Worm (Caenorhabditis elegans) whole organism, L1 larva: ENCODE measurements around the gene T25D1.2.

Experiments
- C34B4.2 ChIP-seq: sonication (generic microtip); optimal IDR thresholded peaks from 2 replicates; lab custom pipeline; 2017; ENCODE audit warnings: mild to moderate bottlenecking, missing genetic modification characterization, missing compliant biosample characterization
- Y116A8C.19 ChIP-seq: sonication (generic microtip); optimal IDR thresholded peaks from 2 replicates; lab custom pipeline; 2016; ENCODE audit warnings: missing compliant biosample characterization, missing genetic modification characterization, borderline replicate concordance
- aha-1 ChIP-seq: fragments of 150-350 bp; optimal IDR thresholded peaks from 2 replicates; lab custom pipeline; 2014; ENCODE audit warnings: missing biosample characterization, missing genetic modification characterization
- blmp-1 ChIP-seq: fragments of 150-350 bp; optimal IDR thresholded peaks from 2 replicates; lab custom pipeline; 2014; ENCODE audit warnings: missing biosample characterization, missing genetic modification characterization
- ceh-88 ChIP-seq: fragments of 200-800 bp; sonication (Bioruptor generic); IDR thresholded peaks from 2 replicates; pipeline ENCODE4 v1.3.6; 2022; ENCODE audit warnings: missing genetic modification characterization, missing compliant biosample characterization
- dsc-1 ChIP-seq: sonication (generic microtip); optimal IDR thresholded peaks from 2 replicates; lab custom pipeline; 2016; ENCODE audit warnings: mild to moderate bottlenecking, missing genetic modification characterization, missing compliant biosample characterization
- efl-1 ChIP-seq, 4 experiments: fragments of 150-350 bp; optimal IDR thresholded peaks in 3 of 4; peaks in 1 of 4; 1 replicate in 1 of 4; 2 replicates in 3 of 4; lab custom pipeline; 2014; ENCODE audit warnings: missing biosample characterization in 2 of 4, missing genetic modification characterization in 2 of 4, missing genetic modification reagents in 2 of 4
- egl-13 ChIP-seq: sonication (generic microtip); optimal IDR thresholded peaks from 2 replicates; lab custom pipeline; 2016; ENCODE audit warnings: missing genotype, missing genetic modification reagents, missing genetic modification characterization, missing compliant biosample characterization
- egl-27 ChIP-seq, 2 experiments: fragments of 150-350 bp in 1 of 2; sonication (generic microtip); optimal IDR thresholded peaks; 3 replicates each; lab custom pipeline; 2017 to 2018; ENCODE audit warnings: missing biosample characterization in 2 of 2, missing genetic modification characterization in 2 of 2, missing genetic modification reagents in 2 of 2
- elt-3 ChIP-seq, 6 experiments: fragments of 150-350 bp in 1 of 6; sonication (generic microtip); optimal IDR thresholded peaks; 2 replicates each; lab custom pipeline; 2017 to 2018; ENCODE audit warnings: missing biosample characterization in 6 of 6, missing genetic modification characterization in 6 of 6, inconsistent platforms in 1 of 6
- fkh-4 ChIP-seq: sonication (generic microtip); optimal IDR thresholded peaks from 2 replicates; lab custom pipeline; 2016; ENCODE audit warnings: missing compliant biosample characterization, missing genetic modification characterization, borderline replicate concordance
- fkh-8 ChIP-seq: sonication (generic microtip); optimal IDR thresholded peaks from 2 replicates; lab custom pipeline; 2016; ENCODE audit warnings: mild to moderate bottlenecking, missing genetic modification characterization, missing compliant biosample characterization
- grh-1 ChIP-seq: fragments of 200-800 bp; sonication (Bioruptor generic); IDR thresholded peaks from 2 replicates; pipeline ENCODE4 v1.3.6; 2022; ENCODE audit warnings: missing genetic modification reagents, missing genetic modification characterization, missing compliant biosample characterization
- hlh-17 ChIP-seq: fragments of 200-800 bp; sonication (Bioruptor generic); optimal IDR thresholded peaks from 2 replicates; lab custom pipeline; 2018; ENCODE audit warnings: missing genetic modification characterization, mild to moderate bottlenecking, missing compliant biosample characterization, moderate library complexity, borderline replicate concordance
- irx-1 ChIP-seq: sonication (generic microtip); optimal IDR thresholded peaks from 2 replicates; lab custom pipeline; 2016; ENCODE audit warnings: missing genetic modification characterization, missing compliant biosample characterization
- lin-14 ChIP-seq: fragments of 200-800 bp; sonication (Bioruptor generic); optimal IDR thresholded peaks from 2 replicates; lab custom pipeline; 2018; ENCODE audit warnings: mild to moderate bottlenecking, missing genetic modification characterization, moderate library complexity, missing compliant biosample characterization
- lin-15B ChIP-seq: fragments of 150-350 bp; sonication (generic microtip); optimal IDR thresholded peaks from 3 replicates; lab custom pipeline; 2014; ENCODE audit warnings: missing biosample characterization, missing genetic modification characterization
- lir-3 ChIP-seq: sonication (generic microtip); optimal IDR thresholded peaks from 2 replicates; lab custom pipeline; 2016; ENCODE audit warnings: mild to moderate bottlenecking, missing genetic modification characterization, moderate library complexity, missing compliant biosample characterization; ENCODE audit not compliant: poor library complexity
- mdl-1 ChIP-seq, 2 experiments: fragments of 150-350 bp; optimal IDR thresholded peaks; 2 replicates each; lab custom pipeline; 2014 to 2017; ENCODE audit warnings: missing biosample characterization in 2 of 2, missing genetic modification characterization in 2 of 2, inconsistent platforms in 1 of 2
- mep-1 ChIP-seq: fragments of 150-350 bp; optimal IDR thresholded peaks from 2 replicates; lab custom pipeline; 2014; ENCODE audit warnings: missing biosample characterization, missing genetic modification characterization
- nhr-19 ChIP-seq: fragments of 200-800 bp; sonication (Bioruptor generic); conservative IDR thresholded peaks from 2 replicates; pipeline ENCODE4 v1.3.6; 2022; ENCODE audit warnings: missing genetic modification characterization, missing compliant biosample characterization
- nhr-20 ChIP-seq: sonication (generic microtip); optimal IDR thresholded peaks from 2 replicates; lab custom pipeline; 2016; ENCODE audit warnings: mild to moderate bottlenecking, missing genetic modification characterization, missing compliant biosample characterization
- nhr-71 ChIP-seq: sonication (generic microtip); optimal IDR thresholded peaks from 2 replicates; lab custom pipeline; 2016; ENCODE audit warnings: mild to moderate bottlenecking, missing genetic modification characterization, moderate library complexity, missing compliant biosample characterization
- nhr-76 ChIP-seq: sonication (generic microtip); optimal IDR thresholded peaks from 2 replicates; lab custom pipeline; 2017; ENCODE audit warnings: missing biosample characterization, missing genetic modification characterization
- nhr-85 ChIP-seq: sonication (generic microtip); peaks from one replicate; lab custom pipeline; 2016; ENCODE audit warnings: missing genetic modification characterization, inconsistent platforms, missing compliant biosample characterization
- pax-3 ChIP-seq: fragments of 200-800 bp; sonication (Bioruptor generic); optimal IDR thresholded peaks from 2 replicates; lab custom pipeline; 2018; ENCODE audit warnings: mild to moderate bottlenecking, missing genetic modification characterization, moderate library complexity, missing compliant biosample characterization
- pqm-1 ChIP-seq: sonication (generic microtip); optimal IDR thresholded peaks from 3 replicates; lab custom pipeline; 2017; ENCODE audit warnings: missing biosample characterization, missing genetic modification characterization
- rnt-1 ChIP-seq: sonication (generic microtip); optimal IDR thresholded peaks from 2 replicates; lab custom pipeline; 2016; ENCODE audit warnings: mild to moderate bottlenecking, missing genetic modification characterization, moderate library complexity, missing compliant biosample characterization
- snu-23 ChIP-seq: sonication (generic microtip); optimal IDR thresholded peaks from 2 replicates; lab custom pipeline; 2016; ENCODE audit warnings: missing genetic modification characterization, missing compliant biosample characterization
- unc-30 ChIP-seq: sonication (generic microtip); optimal IDR thresholded peaks from 2 replicates; lab custom pipeline; 2017; ENCODE audit warnings: missing biosample characterization, missing genetic modification characterization
- unc-62 ChIP-seq: fragments of 150-350 bp; optimal IDR thresholded peaks from 2 replicates; lab custom pipeline; 2014; ENCODE audit warnings: missing biosample characterization, missing genetic modification reagents, missing genetic modification characterization
- xbp-1 ChIP-seq: sonication (generic microtip); optimal IDR thresholded peaks from 2 replicates; lab custom pipeline; 2016; ENCODE audit warnings: missing genetic modification characterization, missing compliant biosample characterization
- zag-1 ChIP-seq: fragments of 150-350 bp; optimal IDR thresholded peaks from 2 replicates; lab custom pipeline; 2014; ENCODE audit warnings: missing biosample characterization, missing genetic modification characterization
- zip-4 ChIP-seq: fragments of 200-800 bp; sonication (Bioruptor generic); optimal IDR thresholded peaks from 2 replicates; lab custom pipeline; 2018; ENCODE audit warnings: mild to moderate bottlenecking, missing genetic modification characterization, moderate library complexity, missing compliant biosample characterization

Gene T25D1.2

DNA sequence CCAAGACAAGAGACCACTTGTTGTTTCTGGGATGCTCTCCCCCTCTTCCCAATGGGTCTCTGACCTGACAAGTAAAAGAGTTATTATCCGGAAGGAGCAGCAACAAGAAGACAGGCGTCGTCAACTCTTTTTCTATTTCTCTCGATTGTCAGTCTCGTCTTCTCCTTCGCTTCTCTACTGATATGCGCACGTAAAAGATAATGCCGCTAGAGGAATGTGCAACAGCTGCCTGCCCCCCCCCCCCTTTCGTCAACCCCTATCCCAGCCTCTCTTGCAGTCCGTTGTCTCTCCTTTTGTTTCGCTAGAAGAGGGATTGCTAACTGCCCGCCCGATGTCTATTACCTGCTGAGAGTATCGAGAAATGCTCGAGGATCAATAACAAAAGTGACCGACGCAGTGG lies 10.3 kb downstream of the T25D1.2 start (continued):
- TF ChIP-seq nhr-19 (GFP tag; lab: Robert Waterston, UW) (peak; percentile 69), unc-62 (GFP tag; lab: Kevin White, UChicago) (no peak), nhr-85 (tag; lab: Kevin White, UChicago) (no peak), dsc-1 (tag; lab: Kevin White, UChicago) (no peak), nhr-71 (peak; percentile 82), hlh-17 (GFP tag; lab: Kevin White, UChicago) (no peak), lin-15B (no peak), elt-3 (tag; optimal IDR thresholded peaks at IDR 0.05; lab: Kevin White, UChicago) (no peak), zip-4 (GFP tag; lab: Kevin White, UChicago) (no peak), pqm-1 (no peak), pax-3 (tag; lab: Kevin White, UChicago) (no peak), mdl-1 (tag; optimal IDR thresholded peaks at IDR 0.05; lab: Kevin White, UChicago) (no peak), blmp-1 (no peak), grh-1 (GFP tag; lab: Robert Waterston, UW) (no peak), lin-14 (peak; percentile 91), zag-1 (no peak), egl-13 (tag; lab: Kevin White, UChicago) (no peak), fkh-8 (no peak), ceh-88 (no peak), rnt-1 (tag; lab: Kevin White, UChicago) (peak; percentile 77), nhr-76 (tag; lab: Kevin White, UChicago) (no peak), nhr-20 (peak; percentile 29), efl-1 (optimal IDR thresholded peaks at IDR 0.05; lab: Kevin White, UChicago) (peak in 1 of 2 experiments; percentile 8), efl-1 (GFP tag; optimal IDR thresholded peaks at IDR 0.05 in 1 of 2; lab: Kevin White, UChicago) (no peak), irx-1 (no peak), lir-3 (no peak), snu-23 (GFP tag; lab: Kevin White, UChicago) (peak; percentile 47), xbp-1 (tag; lab: Kevin White, UChicago) (peak; percentile 8), Y116A8C.19 (no peak)
- TF ChIP-seq, all 84 proteins: peak for 12

DNA sequence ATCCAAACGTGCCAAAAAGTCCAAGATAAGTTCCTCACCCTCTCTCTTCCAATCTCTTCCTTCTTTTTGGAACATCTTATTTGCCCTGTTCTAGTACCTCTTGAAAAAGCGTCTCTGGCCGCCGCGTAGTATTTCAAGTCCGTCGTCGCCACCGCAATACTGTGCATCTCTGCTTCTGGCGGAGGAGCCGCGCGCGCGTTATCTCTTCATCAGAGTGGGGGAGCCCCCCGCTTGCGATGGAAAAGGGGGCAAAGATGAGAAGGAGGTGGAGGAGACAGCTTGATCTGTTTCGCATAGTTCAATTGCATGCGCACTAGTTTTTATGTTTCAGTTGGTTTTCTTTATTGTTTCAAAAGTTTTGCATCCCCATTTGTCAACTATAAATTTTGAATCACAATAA lies 12.4 kb downstream of the T25D1.2 start:
- TF ChIP-seq blmp-1 (no peak), mep-1 (tag; lab: Kevin White, UChicago) (no peak), nhr-71 (no peak), aha-1 (no peak), nhr-85 (tag; lab: Kevin White, UChicago) (peak; percentile 7)

DNA sequence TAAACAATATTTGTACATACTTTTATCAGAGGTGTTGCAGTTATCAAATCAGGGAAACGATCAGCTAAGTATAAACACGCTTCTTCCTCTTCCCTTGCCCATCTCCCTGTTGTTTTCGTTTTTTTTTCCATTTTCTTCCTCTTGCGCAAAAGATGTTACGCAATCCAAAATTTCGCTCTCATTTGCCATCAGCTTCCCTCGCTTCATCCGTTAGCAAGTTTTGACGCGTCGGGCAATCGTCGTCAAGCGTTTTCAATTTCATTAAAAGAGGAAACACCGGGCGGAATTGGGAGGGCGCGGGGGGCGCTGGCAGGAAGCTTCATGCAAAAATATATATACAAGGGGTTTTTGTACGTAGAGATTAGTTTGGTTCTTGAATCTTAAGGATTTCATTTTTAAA lies 14.6 kb downstream of the T25D1.2 start:
- TF ChIP-seq blmp-1 (peak; percentile 95), C34B4.2 (no peak)

ce11 chrX:16530455-16530854 lies 15.1 kb downstream of the T25D1.2 start:
- TF ChIP-seq unc-30 (no peak), dsc-1 (tag; lab: Kevin White, UChicago) (peak; percentile 98), fkh-4 (tag; lab: Kevin White, UChicago) (peak; percentile 91)

DNA sequence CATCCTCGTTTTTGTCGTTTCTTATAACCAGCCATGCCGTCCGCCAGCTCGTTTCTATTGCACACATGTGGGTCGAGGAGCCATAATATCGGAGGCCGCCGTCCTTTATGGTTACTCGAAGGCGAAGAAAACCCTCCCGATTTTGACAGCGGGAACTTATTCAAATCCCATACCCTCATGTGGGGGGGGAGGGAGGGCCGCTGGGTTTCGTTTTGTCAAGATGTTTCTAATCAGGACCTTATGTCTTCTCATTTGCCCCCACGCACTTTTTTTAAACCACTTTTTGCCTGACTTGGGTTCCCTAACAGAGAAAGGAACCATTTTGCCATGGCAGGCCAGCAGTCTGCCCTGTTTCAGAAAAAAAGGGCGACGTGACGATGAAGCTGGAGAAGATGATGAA lies 17.1 kb downstream of the T25D1.2 start:
- TF ChIP-seq dsc-1 (tag; lab: Kevin White, UChicago) (peak; percentile 81), fkh-4 (tag; lab: Kevin White, UChicago) (peak; percentile 74), egl-27 (tag; optimal IDR thresholded peaks at IDR 0.05; lab: Kevin White, UChicago) (no peak)
